Worm (Caenorhabditis elegans) whole organism, L1 larva: ENCODE results near the gene K05F6.8.

Source experiments
- C04F5.9 ChIP-seq: sonication (generic microtip); optimal IDR thresholded peaks from 2 replicates; lab custom pipeline; 2016; ENCODE audit warnings: missing genetic modification characterization, missing compliant biosample characterization
- ces-1 ChIP-seq: fragments of 150-350 bp; optimal IDR thresholded peaks from 2 replicates; lab custom pipeline; 2014; ENCODE audit warnings: missing biosample characterization, missing genetic modification reagents, missing genetic modification characterization
- elt-3 ChIP-seq, 6 experiments: fragments of 150-350 bp in 1 of 6; sonication (generic microtip); optimal IDR thresholded peaks; 2 replicates each; lab custom pipeline; 2017 to 2018; ENCODE audit warnings: missing biosample characterization in 6 of 6, missing genetic modification characterization in 6 of 6, inconsistent platforms in 1 of 6
- fkh-10 ChIP-seq: sonication (generic microtip); optimal IDR thresholded peaks from 2 replicates; lab custom pipeline; 2017; ENCODE audit warnings: missing biosample characterization, missing genetic modification reagents, missing genetic modification characterization
- grh-1 ChIP-seq: fragments of 200-800 bp; sonication (Bioruptor generic); IDR thresholded peaks from 2 replicates; pipeline ENCODE4 v1.3.6; 2022; ENCODE audit warnings: missing genetic modification reagents, missing genetic modification characterization, missing compliant biosample characterization
- jun-1 ChIP-seq: fragments of 150-350 bp; optimal IDR thresholded peaks from 2 replicates; lab custom pipeline; 2014; ENCODE audit warnings: missing biosample characterization, missing genetic modification reagents, missing genetic modification characterization
- lsy-2 ChIP-seq, 2 experiments: fragments of 150-350 bp; optimal IDR thresholded peaks; 2 replicates each; lab custom pipeline; 2014; ENCODE audit warnings: missing biosample characterization in 2 of 2, missing genetic modification characterization in 2 of 2
- nhr-237 ChIP-seq: fragments of 150-350 bp; optimal IDR thresholded peaks from 2 replicates; lab custom pipeline; 2014; ENCODE audit warnings: missing biosample characterization, missing genetic modification characterization
- nhr-28 ChIP-seq: fragments of 150-350 bp; optimal IDR thresholded peaks from 2 replicates; lab custom pipeline; 2014; ENCODE audit warnings: missing biosample characterization, missing genetic modification characterization
- pqm-1 ChIP-seq: sonication (generic microtip); optimal IDR thresholded peaks from 3 replicates; lab custom pipeline; 2017; ENCODE audit warnings: missing biosample characterization, missing genetic modification characterization
- sox-4 ChIP-seq: sonication (generic microtip); optimal IDR thresholded peaks from 2 replicates; lab custom pipeline; 2016; ENCODE audit warnings: missing genetic modification characterization, missing compliant biosample characterization
- sptf-1 ChIP-seq: fragments of 150-350 bp; optimal IDR thresholded peaks from 2 replicates; lab custom pipeline; 2014; ENCODE audit warnings: missing biosample characterization, missing genetic modification characterization
- sup-37 ChIP-seq: fragments of 200-800 bp; sonication (Bioruptor generic); optimal IDR thresholded peaks from 2 replicates; lab custom pipeline; 2018; ENCODE audit warnings: mild to moderate bottlenecking, missing genetic modification characterization, missing compliant biosample characterization

DNA sequence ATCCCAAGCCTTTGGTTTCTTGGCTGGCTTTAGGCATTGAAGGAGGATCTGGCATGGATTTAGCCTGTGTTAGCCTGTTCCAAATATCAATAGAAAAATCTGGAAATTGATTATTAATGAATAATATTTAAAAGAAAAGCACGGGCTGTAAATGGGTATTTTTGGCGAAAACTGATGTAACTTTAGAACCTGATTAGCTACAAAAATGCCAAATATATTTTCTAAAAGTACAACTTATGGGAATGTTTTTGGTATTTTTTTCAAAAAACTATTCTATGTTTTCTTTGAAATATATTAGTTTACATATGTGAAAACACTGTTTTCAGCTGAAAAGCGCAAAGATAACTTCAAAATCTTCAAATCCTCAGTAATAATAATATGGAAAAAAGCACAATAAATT is 33.1 kb upstream of the K05F6.8 start, which contains the start of gene bath-26:
- no peak for TF ChIP-seq fkh-10 (GFP tag; lab: Kevin White, UChicago)
- TF ChIP-seq jun-1 (tag; lab: Kevin White, UChicago) = no peak
- TF ChIP-seq sptf-1 = no peak
- no peak for TF ChIP-seq ces-1 (GFP tag; lab: Kevin White, UChicago)
- TF ChIP-seq elt-3 (tag; optimal IDR thresholded peaks at IDR 0.05; lab: Kevin White, UChicago) = no peak
- no peak for TF ChIP-seq grh-1
- no peak for TF ChIP-seq sup-37 (GFP tag; lab: Kevin White, UChicago)
- TF ChIP-seq C04F5.9 (tag; lab: Kevin White, UChicago) = no peak
- no peak for TF ChIP-seq pqm-1 (tag; lab: Kevin White, UChicago)
- TF ChIP-seq nhr-28 (tag; lab: Kevin White, UChicago) = no peak
- TF ChIP-seq lsy-2 (tag; optimal IDR thresholded peaks at IDR 0.05; lab: Kevin White, UChicago) = no peak
- no peak for TF ChIP-seq nhr-237 (tag; lab: Kevin White, UChicago)
- TF ChIP-seq sox-4 (tag; lab: Kevin White, UChicago) = no peak
